Worm (Caenorhabditis elegans) whole organism, midembryonic: ENCODE measurements around the gene C01G10.1.
A peak's percentile ranks its signal among the peaks of the same experiment; 100 is the strongest.

Experiments used
- T22C8.4 ChIP-seq: fragments of 200-800 bp; sonication (Bioruptor generic); IDR thresholded peaks from 2 replicates; pipeline ENCODE4 v1.3.6; 2022; ENCODE audit warnings: missing genetic modification characterization, missing compliant biosample characterization
- cog-1 ChIP-seq: sonication (generic microtip); optimal IDR thresholded peaks from 2 replicates; lab custom pipeline; 2016; ENCODE audit warnings: missing genetic modification characterization, missing compliant biosample characterization
- flt-1 ChIP-seq: fragments of 200-800 bp; sonication (Bioruptor generic); IDR thresholded peaks from 2 replicates; pipeline ENCODE4 v1.3.6; 2022; ENCODE audit warnings: missing genetic modification characterization, missing compliant biosample characterization
- klf-2 ChIP-seq: fragments of 200-800 bp; sonication (Bioruptor generic); conservative IDR thresholded peaks from 2 replicates; pipeline ENCODE4 v1.3.6; 2022; ENCODE audit warnings: missing genetic modification reagents, missing genetic modification characterization, missing compliant biosample characterization
- med-1 ChIP-seq: sonication (generic microtip); optimal IDR thresholded peaks from 2 replicates; lab custom pipeline; 2017; ENCODE audit warnings: missing genetic modification characterization, mild to moderate bottlenecking, missing compliant biosample characterization, antibody characterized with exemption, missing genetic modification reagents; ENCODE audit not compliant: insufficient read depth
- ref-1 ChIP-seq: fragments of 200-800 bp; sonication (Bioruptor generic); conservative IDR thresholded peaks from 2 replicates; pipeline ENCODE4 v1.3.6; 2022; ENCODE audit warnings: missing genetic modification reagents, missing genetic modification characterization, missing compliant biosample characterization
- tab-1 ChIP-seq: fragments of 200-800 bp; sonication (Bioruptor generic); IDR thresholded peaks from 2 replicates; pipeline ENCODE4 v1.3.6; 2022; ENCODE audit warnings: missing genetic modification characterization, missing compliant biosample characterization
- ztf-23 ChIP-seq: fragments of 200-800 bp; sonication (Bioruptor generic); IDR thresholded peaks from 2 replicates; pipeline ENCODE4 v1.3.6; 2022; ENCODE audit warnings: missing genetic modification reagents, missing genetic modification characterization, missing compliant biosample characterization
- ztf-29 ChIP-seq: fragments of 200-800 bp; sonication (Bioruptor generic); IDR thresholded peaks from 2 replicates; pipeline ENCODE4 v1.3.6; 2022; ENCODE audit warnings: missing genetic modification reagents, missing genetic modification characterization, missing compliant biosample characterization

The C01G10.1 gene

DNA sequence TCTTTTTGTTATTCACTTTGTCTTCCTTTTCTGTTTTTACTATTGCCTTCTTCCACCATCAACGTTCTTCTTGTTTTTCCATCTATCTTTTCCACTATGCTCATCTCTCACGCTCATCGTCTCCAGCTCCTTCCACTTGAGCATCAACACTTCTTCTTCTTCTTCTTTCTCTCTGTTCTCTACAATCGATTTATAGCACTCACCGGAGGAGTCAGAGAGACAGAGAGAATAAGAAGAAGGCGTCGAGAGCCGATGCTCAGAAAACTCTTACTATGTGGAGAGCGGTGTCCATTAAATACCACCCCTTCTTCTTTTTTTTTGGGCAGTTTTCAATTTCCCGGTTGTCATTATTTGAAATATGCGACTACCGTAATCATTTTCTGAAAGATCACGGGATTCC, 24.6 kb upstream of the C01G10.1 start:
- no peak for TF ChIP-seq med-1 (GFP tag; lab: Kevin White, UChicago)
- no peak for TF ChIP-seq cog-1 (tag; lab: Kevin White, UChicago)
- TF ChIP-seq klf-2 (GFP tag; lab: Robert Waterston, UW) = no peak

DNA sequence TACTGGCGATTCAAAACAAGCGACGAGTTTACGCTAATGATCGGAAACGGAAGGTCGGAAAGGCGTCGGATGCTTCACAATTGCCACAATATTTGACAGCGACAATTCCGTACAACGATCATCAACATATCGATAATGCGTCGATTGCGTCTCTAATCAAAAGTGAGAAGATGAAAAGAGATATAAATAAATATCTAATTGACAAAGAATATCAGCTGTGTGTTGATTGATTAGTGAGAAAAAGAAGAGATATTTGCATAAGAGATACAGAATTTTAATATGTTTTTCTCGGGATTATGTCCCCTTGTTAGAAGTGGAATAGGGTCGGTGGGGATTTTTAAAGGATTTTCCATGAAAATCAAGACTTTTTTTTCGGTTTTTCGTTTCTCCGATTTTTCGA, 21.0 kb upstream of the C01G10.1 start:
- TF ChIP-seq med-1 (GFP tag; lab: Kevin White, UChicago) = no peak
- TF ChIP-seq tab-1 (GFP tag; lab: Robert Waterston, UW) = no peak
- no peak for TF ChIP-seq T22C8.4 (GFP tag; lab: Robert Waterston, UW)
- no peak for TF ChIP-seq klf-2 (GFP tag; lab: Robert Waterston, UW)
- TF ChIP-seq cog-1 (tag; lab: Kevin White, UChicago) = no peak
- TF ChIP-seq flt-1 (GFP tag; lab: Robert Waterston, UW) = no peak
- TF ChIP-seq ztf-29 (GFP tag; lab: Robert Waterston, UW) = no peak
- TF ChIP-seq ref-1 (GFP tag; lab: Robert Waterston, UW) = no peak
- no peak for TF ChIP-seq ztf-23

DNA sequence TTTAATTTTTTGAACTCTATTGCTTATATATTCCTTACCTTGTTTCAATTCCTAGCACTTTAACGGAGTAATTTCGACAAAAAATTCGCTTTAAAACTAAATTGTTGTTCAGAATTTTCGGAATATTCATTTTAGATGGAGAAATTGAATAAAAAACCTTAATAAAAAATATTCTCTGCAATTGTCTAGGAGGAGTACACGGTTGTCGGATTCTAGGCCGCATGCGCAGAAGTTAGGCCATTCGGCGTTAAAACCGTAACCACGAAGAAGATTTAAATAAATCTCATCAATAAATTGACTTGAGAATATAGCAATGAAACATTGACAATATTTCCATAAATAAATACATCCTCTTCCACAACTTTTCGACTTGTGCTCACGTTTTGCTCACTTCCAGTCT, 17.3 kb upstream of the C01G10.1 start, which contains the start of the genes C01G10.10 and C01G10.9:
TSS of gene C01G10.10 (minus strand) at position 151 of the 400 bp plus-strand sequence.
TSS of gene C01G10.9 (plus strand) at position 240 of the 400 bp plus-strand sequence.
- TF ChIP-seq klf-2 (GFP tag; lab: Robert Waterston, UW) (no peak), flt-1 (GFP tag; lab: Robert Waterston, UW) (0 out of 2 replicates have a peak, but pooled peaks have one; percentile 10), ztf-23 (no peak), ref-1 (GFP tag; lab: Robert Waterston, UW) (no peak)

DNA sequence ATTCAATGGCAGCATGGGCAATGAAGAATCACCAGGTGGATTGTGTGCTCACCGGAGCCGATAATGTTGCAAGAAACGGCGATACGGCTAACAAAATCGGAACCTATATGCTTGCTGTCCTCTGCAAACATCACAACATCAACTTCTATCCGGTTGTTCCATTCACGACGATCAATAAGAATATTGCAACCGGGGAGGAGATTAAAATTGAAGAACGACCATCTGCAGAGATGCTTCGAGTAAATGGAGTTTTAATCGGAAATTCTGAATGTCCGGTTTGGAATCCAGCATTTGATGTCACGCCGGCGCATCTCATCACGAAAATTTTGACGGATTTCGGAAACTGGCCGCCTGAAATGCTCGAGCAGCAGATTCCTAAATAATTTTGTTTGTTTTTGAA, 15.9 kb upstream of the C01G10.1 start:
- TF ChIP-seq ztf-23 (no peak), tab-1 (GFP tag; lab: Robert Waterston, UW) (no peak), flt-1 (GFP tag; lab: Robert Waterston, UW) (no peak), klf-2 (GFP tag; lab: Robert Waterston, UW) (no peak), T22C8.4 (GFP tag; lab: Robert Waterston, UW) (no peak), ztf-29 (GFP tag; lab: Robert Waterston, UW) (no peak), cog-1 (tag; lab: Kevin White, UChicago) (no peak), med-1 (GFP tag; lab: Kevin White, UChicago) (no peak)

DNA sequence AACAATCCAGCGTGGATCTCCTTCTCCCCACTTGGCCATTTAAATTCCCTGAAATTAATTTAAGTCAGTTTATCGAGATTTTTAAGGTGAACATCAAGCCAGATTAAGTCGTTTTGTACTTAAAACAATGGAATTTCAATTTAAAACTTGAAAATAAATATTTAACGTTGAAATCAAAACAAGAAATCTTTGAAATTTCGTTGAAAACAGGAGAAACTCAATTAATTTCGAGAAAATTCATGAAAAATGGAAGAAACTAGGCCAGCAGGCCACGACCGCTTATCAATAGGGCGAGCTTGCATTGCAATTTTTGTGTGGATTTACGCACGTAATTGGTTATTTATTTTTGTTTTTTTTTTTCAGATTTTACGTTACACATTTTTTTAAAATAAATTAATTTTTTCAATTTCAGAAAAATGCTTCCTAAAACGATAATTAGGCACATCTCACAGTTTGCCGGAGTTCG, 14.2 kb upstream of the C01G10.1 start, which contains the start of the genes ahsa-1 and C01G10.7:
TSS of gene ahsa-1 (minus strand) at position 51 of the 466 bp plus-strand sequence.
TSS of gene C01G10.7 (plus strand) at position 413 of the 466 bp plus-strand sequence.
- peak; percentile 83 for TF ChIP-seq cog-1 (tag; lab: Kevin White, UChicago)
- TF ChIP-seq T22C8.4 (GFP tag; lab: Robert Waterston, UW) = no peak
- no peak for TF ChIP-seq ztf-29 (GFP tag; lab: Robert Waterston, UW)
- TF ChIP-seq ztf-23 = peak; percentile 89
- no peak for TF ChIP-seq tab-1 (GFP tag; lab: Robert Waterston, UW)
- peak; percentile 77 for TF ChIP-seq flt-1 (GFP tag; lab: Robert Waterston, UW)
- TF ChIP-seq klf-2 (GFP tag; lab: Robert Waterston, UW) = no peak
- TF ChIP-seq med-1 (GFP tag; lab: Kevin White, UChicago) = no peak
- TF ChIP-seq ref-1 (GFP tag; lab: Robert Waterston, UW) = no peak

DNA sequence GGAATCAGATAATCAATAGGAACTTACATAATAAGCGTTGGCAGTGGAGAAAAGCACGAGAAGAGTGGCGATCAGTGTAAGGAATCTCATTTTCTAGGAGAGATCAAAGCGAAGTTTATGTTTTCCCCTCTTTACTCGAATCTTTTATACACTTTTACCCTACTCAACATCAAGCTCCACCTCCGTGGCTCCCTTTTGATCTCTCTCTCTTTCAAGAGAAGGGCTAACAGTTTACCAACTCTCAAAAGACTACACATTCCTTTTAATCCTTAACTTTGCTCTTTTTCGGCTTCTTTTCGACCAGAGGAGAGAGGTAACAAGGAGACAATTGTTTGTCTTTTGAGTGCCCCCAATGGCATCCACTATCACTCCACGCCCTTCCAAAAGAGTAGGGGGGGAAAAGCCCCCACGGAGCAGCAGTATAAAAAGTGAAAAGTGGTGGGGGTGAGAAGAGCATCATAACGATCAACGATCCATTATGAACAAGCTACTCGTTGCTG, 12.3 kb upstream of the C01G10.1 start, which contains the start of the genes C01G10.15 and C01G10.6:
TSS of gene C01G10.15 (minus strand) at position 101 of the 500 bp plus-strand sequence.
TSS of gene C01G10.6 (plus strand) at position 450 of the 500 bp plus-strand sequence.
- TF ChIP-seq klf-2 (GFP tag; lab: Robert Waterston, UW) (no peak), flt-1 (GFP tag; lab: Robert Waterston, UW) (no peak), T22C8.4 (GFP tag; lab: Robert Waterston, UW) (no peak), med-1 (GFP tag; lab: Kevin White, UChicago) (no peak)

DNA sequence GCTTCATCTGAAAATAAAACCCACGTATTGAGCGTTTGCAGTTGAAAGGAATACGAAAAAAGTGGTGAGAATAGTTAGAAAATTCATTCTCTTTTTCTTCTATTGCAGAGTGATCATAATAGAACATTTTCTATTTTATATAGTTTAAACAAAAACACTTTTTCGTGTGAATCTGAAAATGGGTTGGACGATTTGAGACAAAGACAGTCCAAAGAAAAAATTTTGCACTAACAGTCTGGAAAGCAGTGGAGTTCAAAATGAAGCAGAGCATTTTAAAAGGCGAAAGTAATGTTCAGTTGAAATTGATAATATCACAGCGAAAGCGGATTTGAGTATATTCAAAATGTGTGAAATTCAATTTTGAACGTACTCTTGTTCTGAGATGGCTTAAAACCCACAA, 10.9 kb upstream of the C01G10.1 start, which contains the start of gene C01G10.18:
TSS of gene C01G10.18 (minus strand) at position 101 of the 400 bp plus-strand sequence.
- TF ChIP-seq ref-1 (GFP tag; lab: Robert Waterston, UW) (no peak), ztf-29 (GFP tag; lab: Robert Waterston, UW) (no peak), med-1 (GFP tag; lab: Kevin White, UChicago) (no peak), flt-1 (GFP tag; lab: Robert Waterston, UW) (no peak), cog-1 (tag; lab: Kevin White, UChicago) (no peak), klf-2 (GFP tag; lab: Robert Waterston, UW) (no peak), tab-1 (GFP tag; lab: Robert Waterston, UW) (no peak), T22C8.4 (GFP tag; lab: Robert Waterston, UW) (no peak), ztf-23 (no peak)

DNA sequence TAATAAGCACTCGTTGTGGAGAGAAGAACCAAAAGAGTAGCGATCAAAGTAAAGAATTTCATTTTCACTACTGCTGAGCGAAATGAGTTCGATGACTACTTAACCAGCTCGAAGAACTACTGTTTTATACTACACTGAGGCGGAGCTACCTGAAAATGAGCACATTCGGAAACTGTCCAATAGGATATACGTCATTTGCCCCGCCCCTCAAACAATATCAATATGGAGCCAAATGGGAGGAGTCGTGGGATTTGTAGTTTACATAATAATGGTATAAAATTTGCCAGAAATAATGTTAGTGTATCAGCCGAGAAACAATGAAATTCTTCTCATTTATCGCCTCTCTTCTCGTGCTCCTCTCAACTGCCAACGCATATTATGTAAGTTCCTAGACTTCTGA, 10.1 kb upstream of the C01G10.1 start, which contains the start of the genes C01G10.5 and C01G10.4:
TSS of gene C01G10.5 (minus strand) at position 101 of the 400 bp plus-strand sequence.
TSS of gene C01G10.4 (plus strand) at position 303 of the 400 bp plus-strand sequence.
- TF ChIP-seq ztf-23 (no peak), T22C8.4 (GFP tag; lab: Robert Waterston, UW) (no peak), tab-1 (GFP tag; lab: Robert Waterston, UW) (no peak), ref-1 (GFP tag; lab: Robert Waterston, UW) (no peak), cog-1 (tag; lab: Kevin White, UChicago) (no peak), med-1 (GFP tag; lab: Kevin White, UChicago) (no peak), ztf-29 (GFP tag; lab: Robert Waterston, UW) (no peak), klf-2 (GFP tag; lab: Robert Waterston, UW) (no peak), flt-1 (GFP tag; lab: Robert Waterston, UW) (no peak)

DNA sequence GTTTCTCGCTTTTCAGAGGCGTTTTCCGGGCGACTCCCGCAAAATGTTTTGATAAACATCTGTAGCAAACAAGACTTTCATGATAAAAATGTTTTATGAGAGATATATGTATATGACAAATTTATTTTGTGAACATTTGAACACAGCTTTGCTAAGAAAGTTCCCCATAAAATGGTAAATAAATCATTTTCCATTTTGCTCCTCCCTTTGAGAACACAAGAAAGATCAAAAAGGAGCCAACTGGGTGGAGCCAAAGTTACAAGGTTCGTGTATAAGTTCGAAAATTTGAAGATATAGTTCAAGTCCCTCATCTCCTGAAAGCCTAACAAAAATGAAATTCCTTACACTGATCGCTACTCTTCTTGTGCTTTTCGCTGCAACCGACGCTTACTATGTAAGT, 9.1 kb upstream of the C01G10.1 start, which contains the start of gene C01G10.17:
TSS of gene C01G10.17 (plus strand) at position 301 of the 400 bp plus-strand sequence.
- TF ChIP-seq klf-2 (GFP tag; lab: Robert Waterston, UW) (no peak), ztf-29 (GFP tag; lab: Robert Waterston, UW) (no peak), med-1 (GFP tag; lab: Kevin White, UChicago) (no peak), T22C8.4 (GFP tag; lab: Robert Waterston, UW) (no peak), cog-1 (tag; lab: Kevin White, UChicago) (no peak), tab-1 (GFP tag; lab: Robert Waterston, UW) (no peak), flt-1 (GFP tag; lab: Robert Waterston, UW) (no peak), ref-1 (GFP tag; lab: Robert Waterston, UW) (no peak), ztf-23 (no peak)
